Worm (Caenorhabditis elegans): ENCODE measurements around the gene C25G6.1.

C25G6.1 gene

ce11 chrX:1294607-1295303 is 24.1 kb downstream of the C25G6.1 start, which contains the start of gene dop-4:
Gene dop-4 (plus strand): TSS chrX:1295253.
- TF ChIP-seq nhr-237 (tag; optimal IDR thresholded peaks at IDR 0.05): no peak
- no peak for TF ChIP-seq ztf-11 (tag; optimal IDR thresholded peaks at IDR 0.05)
- no peak for TF ChIP-seq ces-1 (GFP tag; optimal IDR thresholded peaks at IDR 0.05)
- TF ChIP-seq sptf-1 (tag; optimal IDR thresholded peaks at IDR 0.05): no peak
- TF ChIP-seq ceh-43 (GFP tag; optimal IDR thresholded peaks at IDR 0.05): no peak
- no peak for TF ChIP-seq elt-3 (tag; optimal IDR thresholded peaks at IDR 0.05)
- TF ChIP-seq lsy-2 (tag; optimal IDR thresholded peaks at IDR 0.05): no peak
- no peak for TF ChIP-seq ceh-83 (GFP tag; optimal IDR thresholded peaks at IDR 0.05)
- no peak for TF ChIP-seq snpc-4 (tag; optimal IDR thresholded peaks at IDR 0.05)
- no peak for TF ChIP-seq nhr-76 (tag; optimal IDR thresholded peaks at IDR 0.05)
- no peak for TF ChIP-seq sem-2 (GFP tag; optimal IDR thresholded peaks at IDR 0.05)

DNA sequence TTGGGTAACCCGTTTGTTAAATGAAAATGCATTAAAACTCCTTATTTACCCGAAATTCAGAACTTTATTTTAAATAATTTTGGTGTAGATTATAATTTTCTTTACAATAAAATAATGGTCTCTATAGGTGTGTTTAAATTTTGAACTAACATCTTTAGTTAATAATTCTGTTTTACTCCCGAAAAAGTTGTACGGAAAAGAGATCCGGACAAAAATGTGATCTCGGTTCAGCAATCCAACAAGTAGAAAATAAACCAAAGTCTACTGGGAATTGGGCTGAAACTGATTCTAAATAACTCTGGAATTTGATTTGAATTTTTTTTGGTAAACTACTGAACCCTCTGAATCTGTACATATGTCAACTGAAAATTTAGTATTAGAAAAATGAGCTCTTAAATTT is 25.0 kb downstream of the C25G6.1 start:
- TF ChIP-seq ceh-39 (tag; optimal IDR thresholded peaks at IDR 0.05): no peak
- TF ChIP-seq nhr-76 (tag; optimal IDR thresholded peaks at IDR 0.05): no peak
- no peak for TF ChIP-seq nhr-28 (tag; optimal IDR thresholded peaks at IDR 0.05)
- no peak for TF ChIP-seq zip-8 (tag; optimal IDR thresholded peaks at IDR 0.05)
- no peak for TF ChIP-seq ceh-83 (GFP tag; optimal IDR thresholded peaks at IDR 0.05)
- no peak for TF ChIP-seq lin-32 (GFP tag; optimal IDR thresholded peaks at IDR 0.05)

DNA sequence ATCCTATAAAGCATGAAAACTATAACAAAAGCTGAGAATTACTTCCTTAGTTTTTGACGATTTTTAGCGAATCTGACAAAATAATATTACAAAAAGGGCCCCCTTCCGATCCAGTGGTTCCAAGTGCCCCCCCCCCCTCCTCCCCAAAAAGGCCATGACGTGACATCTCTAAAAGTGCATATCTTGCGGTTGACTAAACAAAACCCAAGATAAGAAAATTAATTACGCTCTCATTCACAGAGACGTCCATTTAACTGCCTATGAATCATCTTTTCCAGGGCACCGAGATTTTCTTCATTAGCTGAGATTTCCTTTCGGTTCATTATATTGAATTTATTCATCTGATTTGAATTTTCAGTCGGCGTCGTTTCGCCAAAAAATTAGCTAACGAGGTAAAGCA is 29.2 kb downstream of the C25G6.1 start, which contains the start of gene inso-1:
Gene inso-1 (plus strand): TSS at position 301 of the 400 bp plus-strand sequence.
- TF ChIP-seq mep-1 (tag; optimal IDR thresholded peaks at IDR 0.05): no peak
- no peak for TF ChIP-seq sptf-1 (tag; optimal IDR thresholded peaks at IDR 0.05)
- TF ChIP-seq blmp-1 (tag; optimal IDR thresholded peaks at IDR 0.05): no peak
- TF ChIP-seq mls-2 (tag; optimal IDR thresholded peaks at IDR 0.05): no peak
- no peak for TF ChIP-seq flh-1 (GFP tag; optimal IDR thresholded peaks at IDR 0.05)
- TF ChIP-seq nhr-237 (tag; optimal IDR thresholded peaks at IDR 0.05): no peak
- TF ChIP-seq cnd-1 (tag; optimal IDR thresholded peaks at IDR 0.05): no peak
- TF ChIP-seq ham-2 (GFP tag; optimal IDR thresholded peaks at IDR 0.05): no peak
- no peak for TF ChIP-seq elt-3 (tag; optimal IDR thresholded peaks at IDR 0.05)
- TF ChIP-seq M03D4.4 (tag; optimal IDR thresholded peaks at IDR 0.05): no peak
- no peak for TF ChIP-seq ceh-83 (GFP tag; optimal IDR thresholded peaks at IDR 0.05)
- TF ChIP-seq drap-1 (GFP tag; optimal IDR thresholded peaks at IDR 0.05): no peak
- no peak for TF ChIP-seq pha-4 (tag; optimal IDR thresholded peaks at IDR 0.05)
- TF ChIP-seq tbx-8 (GFP tag; optimal IDR thresholded peaks at IDR 0.05): no peak
- no peak for TF ChIP-seq unc-39 (tag; optimal IDR thresholded peaks at IDR 0.05)
- no peak for TF ChIP-seq unc-120 (tag; optimal IDR thresholded peaks at IDR 0.05; ENCODE audit: poor library complexity, severe bottlenecking)

DNA sequence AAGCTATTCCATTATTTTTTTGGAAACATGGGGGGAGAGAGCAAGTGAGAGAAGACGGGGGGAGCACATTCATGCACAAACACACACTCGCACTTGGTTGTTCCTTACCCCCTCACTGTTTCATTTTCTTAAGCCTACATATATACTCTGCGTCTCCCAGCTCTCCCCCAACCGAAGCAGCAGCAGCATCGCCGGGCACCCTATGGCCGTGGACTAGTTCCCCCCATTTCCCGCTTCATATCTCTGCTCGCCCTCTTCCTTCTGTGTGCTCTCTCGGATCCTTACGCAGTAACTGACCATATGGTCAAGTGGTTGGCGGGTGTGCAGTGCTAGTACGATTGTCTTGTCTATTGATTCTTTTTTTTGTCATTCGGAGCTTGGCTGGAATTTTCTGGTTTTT is 31.6 kb downstream of the C25G6.1 start:
- TF ChIP-seq blmp-1 (tag; optimal IDR thresholded peaks at IDR 0.05) (no peak), ztf-11 (tag; optimal IDR thresholded peaks at IDR 0.05) (peak; percentile 30), elt-1 (tag; optimal IDR thresholded peaks at IDR 0.05; ENCODE audit: borderline replicate concordance, insufficient read depth) (no peak), snpc-4 (tag; optimal IDR thresholded peaks at IDR 0.05) (no peak), ceh-83 (GFP tag; optimal IDR thresholded peaks at IDR 0.05) (no peak), unc-120 (tag; optimal IDR thresholded peaks at IDR 0.05; ENCODE audit: poor library complexity, severe bottlenecking) (peak; percentile 81), lin-32 (GFP tag; optimal IDR thresholded peaks at IDR 0.05) (peak; percentile 86), nhr-2 (tag; optimal IDR thresholded peaks at IDR 0.05) (peak; percentile 74), bed-3 (GFP tag; optimal IDR thresholded peaks at IDR 0.05) (no peak), drap-1 (GFP tag; optimal IDR thresholded peaks at IDR 0.05) (peak; percentile 77), unc-62 (GFP tag; optimal IDR thresholded peaks at IDR 0.05) (peak; percentile 26), hlh-1 (tag; optimal IDR thresholded peaks at IDR 0.05) (peak; percentile 89), sem-2 (GFP tag; optimal IDR thresholded peaks at IDR 0.05) (no peak), pha-4 (tag; optimal IDR thresholded peaks at IDR 0.05) (peak; percentile 85), nhr-12 (tag; optimal IDR thresholded peaks at IDR 0.05) (no peak), mab-5 (tag; optimal IDR thresholded peaks at IDR 0.05) (no peak), ces-1 (GFP tag; optimal IDR thresholded peaks at IDR 0.05) (peak; percentile 78), cnd-1 (tag; optimal IDR thresholded peaks at IDR 0.05) (peak; percentile 86), ham-2 (GFP tag; optimal IDR thresholded peaks at IDR 0.05) (peak; percentile 71), nhr-76 (tag; optimal IDR thresholded peaks at IDR 0.05) (no peak), lin-13 (tag; optimal IDR thresholded peaks at IDR 0.05) (no peak), flh-1 (GFP tag; optimal IDR thresholded peaks at IDR 0.05) (no peak), zip-8 (tag; optimal IDR thresholded peaks at IDR 0.05) (no peak), nhr-237 (tag; optimal IDR thresholded peaks at IDR 0.05) (peak; percentile 42), mls-2 (tag; optimal IDR thresholded peaks at IDR 0.05) (peak; percentile 49), elt-3 (tag; optimal IDR thresholded peaks at IDR 0.05) (no peak), lsy-2 (tag; optimal IDR thresholded peaks at IDR 0.05) (peak; percentile 55), mep-1 (tag; optimal IDR thresholded peaks at IDR 0.05) (peak; percentile 73), ceh-43 (GFP tag; optimal IDR thresholded peaks at IDR 0.05) (peak; percentile 9), tbx-8 (GFP tag; optimal IDR thresholded peaks at IDR 0.05) (no peak), ceh-39 (tag; optimal IDR thresholded peaks at IDR 0.05) (peak; percentile 46), unc-39 (tag; optimal IDR thresholded peaks at IDR 0.05) (no peak), M03D4.4 (tag; optimal IDR thresholded peaks at IDR 0.05) (peak; percentile 56), nhr-28 (tag; optimal IDR thresholded peaks at IDR 0.05) (no peak), sptf-1 (tag; optimal IDR thresholded peaks at IDR 0.05) (peak; percentile 70)
